Worm (Caenorhabditis elegans) whole organism, L3 larva: ENCODE results near the gene msp-53.
"Not testable (repeated sequence)": the region's sequence is repeated elsewhere in the genome, so short reads cannot be mapped to it uniquely, and the experiment has no call there.

Experiments
- ZK546.5 ChIP-seq: sonication (generic microtip); optimal IDR thresholded peaks from 2 replicates; lab custom pipeline; 2017; ENCODE audit warnings: missing biosample characterization, missing genetic modification characterization
- aly-2 ChIP-seq: fragments of 150-350 bp; optimal IDR thresholded peaks from 2 replicates; lab custom pipeline; 2014; ENCODE audit warnings: missing biosample characterization, missing genetic modification characterization
- ama-1 ChIP-seq: fragments of 150-350 bp; optimal IDR thresholded peaks from 2 replicates; lab custom pipeline; 2018
- ceh-9 ChIP-seq: sonication (generic microtip); optimal IDR thresholded peaks from 2 replicates; lab custom pipeline; 2018; ENCODE audit warnings: missing biosample characterization, missing genetic modification characterization
- daf-12 ChIP-seq: fragments of 150-350 bp; optimal IDR thresholded peaks from 2 replicates; lab custom pipeline; 2014; ENCODE audit warnings: missing biosample characterization, missing genetic modification reagents, missing genetic modification characterization
- egl-27 ChIP-seq: sonication (generic microtip); optimal IDR thresholded peaks from 4 replicates; lab custom pipeline; 2017; ENCODE audit warnings: missing biosample characterization, missing genetic modification reagents, missing genetic modification characterization
- elt-1 ChIP-seq: fragments of 150-350 bp; optimal IDR thresholded peaks from 2 replicates; lab custom pipeline; 2014; ENCODE audit warnings: missing biosample characterization, missing genetic modification characterization
- elt-2 ChIP-seq: sonication (generic microtip); optimal IDR thresholded peaks from 2 replicates; lab custom pipeline; 2016; ENCODE audit warnings: missing genetic modification reagents, mild to moderate bottlenecking, missing genetic modification characterization, missing compliant biosample characterization
- elt-3 ChIP-seq, 3 experiments: fragments of 150-350 bp in 1 of 3; sonication (generic microtip) in 2 of 3; optimal IDR thresholded peaks; 2 replicates in 2 of 3; 4 replicates in 1 of 3; lab custom pipeline; 2014 to 2017; ENCODE audit warnings: missing biosample characterization in 3 of 3, missing genetic modification characterization in 3 of 3
- eor-1 ChIP-seq, 2 experiments: fragments of 150-350 bp; optimal IDR thresholded peaks; 2 replicates each; lab custom pipeline; 2014 to 2018; ENCODE audit warnings: missing biosample characterization in 2 of 2, missing genetic modification characterization in 2 of 2
- hmg-11 ChIP-seq: sonication (generic microtip); optimal IDR thresholded peaks from 2 replicates; lab custom pipeline; 2016; ENCODE audit warnings: missing genetic modification characterization, missing compliant biosample characterization
- jun-1 ChIP-seq: fragments of 150-350 bp; optimal IDR thresholded peaks from 2 replicates; lab custom pipeline; 2014; ENCODE audit warnings: missing biosample characterization, missing genetic modification reagents, missing genetic modification characterization
- lsy-12 ChIP-seq: sonication (generic microtip); optimal IDR thresholded peaks from 2 replicates; lab custom pipeline; 2016; ENCODE audit warnings: mild to moderate bottlenecking, missing genetic modification characterization, missing compliant biosample characterization
- mdl-1 ChIP-seq: fragments of 150-350 bp; optimal IDR thresholded peaks from 2 replicates; lab custom pipeline; 2014; ENCODE audit warnings: missing biosample characterization, missing genetic modification characterization
- mml-1 ChIP-seq: fragments of 150-350 bp; sonication (generic microtip); optimal IDR thresholded peaks from 3 replicates; lab custom pipeline; 2014; ENCODE audit warnings: missing biosample characterization, missing genetic modification characterization
- nhr-11 ChIP-seq: fragments of 150-350 bp; optimal IDR thresholded peaks from 2 replicates; lab custom pipeline; 2014; ENCODE audit warnings: missing biosample characterization, missing genetic modification characterization
- nhr-12 ChIP-seq: fragments of 150-350 bp; optimal IDR thresholded peaks from 2 replicates; lab custom pipeline; 2014; ENCODE audit warnings: missing biosample characterization, missing genetic modification characterization
- nhr-25 ChIP-seq: sonication (generic microtip); optimal IDR thresholded peaks from 2 replicates; lab custom pipeline; 2017; ENCODE audit warnings: missing biosample characterization, missing genetic modification characterization
- nhr-43 ChIP-seq: sonication (generic microtip); optimal IDR thresholded peaks from 2 replicates; lab custom pipeline; 2016; ENCODE audit warnings: mild to moderate bottlenecking, missing genetic modification characterization, missing compliant biosample characterization; ENCODE audit not compliant: poor library complexity, severe bottlenecking
- nhr-76 ChIP-seq: fragments of 150-350 bp; sonication (generic microtip); optimal IDR thresholded peaks from 5 replicates; lab custom pipeline; 2014; ENCODE audit warnings: missing biosample characterization, missing genetic modification characterization
- pha-4 ChIP-seq: fragments of 150-350 bp; optimal IDR thresholded peaks from 2 replicates; lab custom pipeline; 2014; ENCODE audit warnings: missing biosample characterization, missing genetic modification reagents, missing genetic modification characterization
- sea-2 ChIP-seq: fragments of 150-350 bp; sonication (generic microtip); optimal IDR thresholded peaks from 4 replicates; lab custom pipeline; 2014; ENCODE audit warnings: missing biosample characterization, missing genetic modification reagents, missing genetic modification characterization
- skn-1 ChIP-seq: fragments of 150-350 bp; optimal IDR thresholded peaks from 2 replicates; lab custom pipeline; 2014; ENCODE audit warnings: missing biosample characterization, missing genetic modification characterization
- tbx-2 ChIP-seq: sonication (generic microtip); optimal IDR thresholded peaks from 2 replicates; lab custom pipeline; 2016; ENCODE audit warnings: mild to moderate bottlenecking, missing genetic modification characterization, missing compliant biosample characterization
- unc-39 ChIP-seq: sonication (generic microtip); optimal IDR thresholded peaks from 4 replicates; lab custom pipeline; 2017; ENCODE audit warnings: missing biosample characterization, missing genetic modification characterization
- zag-1 ChIP-seq: fragments of 150-350 bp; optimal IDR thresholded peaks from 2 replicates; lab custom pipeline; 2014; ENCODE audit warnings: missing biosample characterization, missing genetic modification characterization
- ztf-11 ChIP-seq: fragments of 150-350 bp; optimal IDR thresholded peaks from 2 replicates; lab custom pipeline; 2014; ENCODE audit warnings: missing biosample characterization, missing genetic modification characterization
- ztf-4 ChIP-seq: fragments of 150-350 bp; optimal IDR thresholded peaks from 2 replicates; lab custom pipeline; 2014; ENCODE audit warnings: missing biosample characterization, missing genetic modification characterization

The msp-53 gene

ce11 chrIV:5025646-5026045, 39.2 kb downstream of the msp-53 start, which contains the start of gene C09B9.85:
Gene C09B9.85, minus strand, starts transcription at chrIV:5025746.
- no peak for TF ChIP-seq nhr-76 (tag; lab: Kevin White, UChicago)
- TF ChIP-seq tbx-2 (tag; lab: Kevin White, UChicago), result no peak
- no peak for TF ChIP-seq mdl-1
- TF ChIP-seq nhr-11 (tag; lab: Kevin White, UChicago), result no peak
- TF ChIP-seq ceh-9 (tag; lab: Kevin White, UChicago), result no peak
- no peak for TF ChIP-seq eor-1 (tag; optimal IDR thresholded peaks at IDR 0.05; lab: Kevin White, UChicago)
- TF ChIP-seq hmg-11 (tag; lab: Kevin White, UChicago), result no peak
- TF ChIP-seq lsy-12 (tag; lab: Kevin White, UChicago), result no peak
- no peak for TF ChIP-seq daf-12 (tag; lab: Kevin White, UChicago)
- TF ChIP-seq nhr-43 (tag; lab: Kevin White, UChicago), result no peak

ce11 chrIV:5020533-5020932, 44.3 kb downstream of the msp-53 start, which contains the start of gene T28H11.8:
Gene T28H11.8, minus strand, starts transcription at chrIV:5020633.
- TF ChIP-seq elt-1 (tag; lab: Kevin White, UChicago) (no peak), unc-39 (tag; lab: Kevin White, UChicago) (no peak), nhr-25 (no peak), ama-1 (lab: Kevin White, UChicago) (no peak), nhr-76 (tag; lab: Kevin White, UChicago) (no peak), jun-1 (tag; lab: Kevin White, UChicago) (no peak), egl-27 (tag; lab: Kevin White, UChicago) (no peak), nhr-12 (tag; lab: Kevin White, UChicago) (no peak), ZK546.5 (tag; lab: Kevin White, UChicago) (no peak), ztf-4 (no peak), ztf-11 (no peak), pha-4 (tag; lab: Kevin White, UChicago) (no peak), zag-1 (tag; lab: Kevin White, UChicago) (no peak), sea-2 (GFP tag; lab: Kevin White, UChicago) (no peak), mml-1 (tag; lab: Kevin White, UChicago) (no peak)

- not testable (repeated sequence) for TF ChIP-seq ztf-11; aly-2 (tag; lab: Kevin White, UChicago); skn-1 (tag; lab: Kevin White, UChicago)
Measured at ce11 chrIV:5017075-5017474, 47.8 kb downstream of the msp-53 start, which contains the start of gene T28H11.7. Gene T28H11.7, minus strand, starts transcription at chrIV:5017175.

ce11 chrIV:5016461-5016860, 48.4 kb downstream of the msp-53 start, which contains the start of gene ssq-4:
Gene ssq-4, plus strand, starts transcription at chrIV:5016479.
- TF ChIP-seq lsy-12 (tag; lab: Kevin White, UChicago); elt-2 (tag; lab: Kevin White, UChicago); elt-3 (tag; optimal IDR thresholded peaks at IDR 0.05; lab: Kevin White, UChicago): not testable (repeated sequence)
- TF ChIP-seq, all 47 proteins: peak for 0; not testable (repeated sequence) for 47
